Fruit fly (Drosophila melanogaster) whole organism, embryonic: ENCODE measurements around the gene cass.
A peak's percentile ranks its signal among the peaks of the same experiment; 100 is the strongest.

Experiments used
- Ada2b ChIP-seq: fragments of 200-800 bp; sonication (Bioruptor generic); IDR thresholded peaks from 2 replicates; pipeline ENCODE4 v1.3.6; 2022; ENCODE audit warnings: missing biosample characterization, missing genetic modification characterization
- Bgb ChIP-seq: fragments of 200-800 bp; sonication (Bioruptor generic); IDR thresholded peaks from 2 replicates; pipeline ENCODE4 v1.3.6; 2022; ENCODE audit warnings: missing biosample characterization, missing genetic modification characterization; ENCODE audit not compliant: partially characterized antibody
- BtbVII ChIP-seq: fragments of 200-800 bp; sonication (Bioruptor generic); optimal IDR thresholded peaks from 3 replicates; lab custom pipeline; 2017; ENCODE audit warnings: missing biosample characterization, mild to moderate bottlenecking, missing genetic modification characterization
- CG10654 ChIP-seq: fragments of 200-800 bp; sonication (Bioruptor generic); optimal IDR thresholded peaks from 2 replicates; lab custom pipeline; 2016; ENCODE audit warnings: missing biosample characterization, missing genetic modification characterization
- CG11695 ChIP-seq: fragments of 200-800 bp; sonication (Bioruptor generic); IDR thresholded peaks from 3 replicates; pipeline ENCODE4 v1.3.6; 2022; ENCODE audit warnings: missing biosample characterization, missing genetic modification characterization
- CG13424 ChIP-seq: fragments of 200-800 bp; sonication (Bioruptor generic); optimal IDR thresholded peaks from 2 replicates; lab custom pipeline; 2019; ENCODE audit warnings: missing biosample characterization, mild to moderate bottlenecking, missing genetic modification characterization, moderate library complexity
- CG1832 ChIP-seq: fragments of 200-800 bp; sonication (Bioruptor generic); optimal IDR thresholded peaks from 2 replicates; lab custom pipeline; 2017; ENCODE audit warnings: missing biosample characterization, mild to moderate bottlenecking, missing genetic modification characterization, inconsistent platforms
- CG18599 ChIP-seq: fragments of 200-800 bp; sonication (Bioruptor generic); optimal IDR thresholded peaks from 3 replicates; lab custom pipeline; 2017; ENCODE audit warnings: missing biosample characterization, missing genetic modification characterization, mild to moderate bottlenecking, moderate library complexity, missing genetic modification reagents
- CG2199 ChIP-seq: fragments of 200-800 bp; sonication (Bioruptor generic); IDR thresholded peaks from 3 replicates; pipeline ENCODE4 v1.3.6; 2022; ENCODE audit warnings: missing biosample characterization, missing genetic modification characterization
- CG30020 ChIP-seq: fragments of 200-800 bp; optimal IDR thresholded peaks from 2 replicates; lab custom pipeline; 2019; ENCODE audit warnings: missing biosample characterization, mild to moderate bottlenecking, missing genetic modification characterization, moderate library complexity
- CG31224 ChIP-seq: fragments of 200-800 bp; sonication (Bioruptor generic); IDR thresholded peaks from 2 replicates; pipeline ENCODE4 v1.3.6; 2022; ENCODE audit warnings: missing biosample characterization, missing genetic modification characterization
- CG31365 ChIP-seq: fragments of 200-800 bp; sonication (Bioruptor generic); optimal IDR thresholded peaks from 2 replicates; lab custom pipeline; 2018; ENCODE audit warnings: missing biosample characterization, mild to moderate bottlenecking, missing genetic modification characterization
- CG4404 ChIP-seq: fragments of 200-800 bp; sonication (Bioruptor generic); IDR thresholded peaks from 2 replicates; pipeline ENCODE4 v1.3.6; 2022; ENCODE audit warnings: missing biosample characterization, missing genetic modification characterization
- CG4617 ChIP-seq: fragments of 200-800 bp; sonication (Bioruptor generic); optimal IDR thresholded peaks from 3 replicates; lab custom pipeline; 2016; ENCODE audit warnings: missing biosample characterization, missing genetic modification characterization, borderline replicate concordance
- CG6654 ChIP-seq: fragments of 200-800 bp; sonication (Bioruptor generic); optimal IDR thresholded peaks from 2 replicates; lab custom pipeline; 2017; ENCODE audit warnings: missing biosample characterization, mild to moderate bottlenecking, missing genetic modification characterization
- CG7357 ChIP-seq: fragments of 200-800 bp; sonication (Bioruptor generic); IDR thresholded peaks from 3 replicates; pipeline ENCODE4 v1.3.6; 2022; ENCODE audit warnings: missing biosample characterization, missing genetic modification characterization
- CG8089 ChIP-seq: fragments of 200-800 bp; sonication (Bioruptor generic); optimal IDR thresholded peaks from 3 replicates; lab custom pipeline; 2016; ENCODE audit warnings: missing biosample characterization, missing genetic modification characterization
- CG8290 ChIP-seq, 3 experiments: fragments of 200-800 bp; sonication (Bioruptor generic); optimal IDR thresholded peaks; 2 replicates each; lab custom pipeline; 2016 to 2019; ENCODE audit warnings: missing biosample characterization in 3 of 3, missing genetic modification characterization in 3 of 3, mild to moderate bottlenecking in 2 of 3, moderate library complexity in 1 of 3
- CG8765 ChIP-seq: fragments of 200-800 bp; sonication (Bioruptor generic); IDR thresholded peaks from 2 replicates; pipeline ENCODE4 v1.3.6; 2022; ENCODE audit warnings: missing biosample characterization, missing genetic modification characterization
- CTCF ChIP-seq: fragments of 200-800 bp; sonication (Bioruptor generic); optimal IDR thresholded peaks from 2 replicates; lab custom pipeline; 2017; ENCODE audit warnings: missing biosample characterization, mild to moderate bottlenecking, missing genetic modification characterization, moderate library complexity
- CkIIα-i1 ChIP-seq: fragments of 200-800 bp; sonication (Bioruptor generic); IDR thresholded peaks from 2 replicates; pipeline ENCODE4 v1.3.6; 2022; ENCODE audit warnings: missing biosample characterization, missing genetic modification characterization
- Dek ChIP-seq: fragments of 200-800 bp; sonication (Bioruptor generic); optimal IDR thresholded peaks from 3 replicates; lab custom pipeline; 2019; ENCODE audit warnings: missing biosample characterization, mild to moderate bottlenecking, missing genetic modification characterization, moderate library complexity
- Gsc ChIP-seq: fragments of 200-800 bp; sonication (Bioruptor generic); IDR thresholded peaks from 2 replicates; pipeline ENCODE4 v1.3.6; 2022; ENCODE audit warnings: missing biosample characterization, missing genetic modification characterization
- HmgD ChIP-seq: fragments of 200-800 bp; sonication (Bioruptor generic); optimal IDR thresholded peaks from 3 replicates; lab custom pipeline; 2016; ENCODE audit warnings: missing biosample characterization, missing genetic modification characterization
- Kr ChIP-seq: fragments of 200-800 bp; sonication (Bioruptor generic); optimal IDR thresholded peaks from 2 replicates; lab custom pipeline; 2017; ENCODE audit warnings: missing biosample characterization, mild to moderate bottlenecking, missing genetic modification characterization
- Myb ChIP-seq: fragments of 200-800 bp; sonication (Bioruptor generic); optimal IDR thresholded peaks from 2 replicates; lab custom pipeline; 2016; ENCODE audit warnings: missing biosample characterization, missing genetic modification characterization
- NK7.1 ChIP-seq: fragments of 200-800 bp; sonication (Bioruptor generic); optimal IDR thresholded peaks from 3 replicates; lab custom pipeline; 2016; ENCODE audit warnings: missing biosample characterization, missing genetic modification characterization
- Optix ChIP-seq: fragments of 200-800 bp; sonication (Bioruptor generic); IDR thresholded peaks from 3 replicates; pipeline ENCODE4 v1.3.6; 2022; ENCODE audit warnings: missing biosample characterization, missing genetic modification characterization
- Sox100B ChIP-seq: fragments of 200-800 bp; sonication (Bioruptor generic); optimal IDR thresholded peaks from 3 replicates; lab custom pipeline; 2018; ENCODE audit warnings: missing biosample characterization, mild to moderate bottlenecking, missing genetic modification characterization
- ara ChIP-seq: fragments of 200-800 bp; sonication (Bioruptor generic); IDR thresholded peaks from 2 replicates; pipeline ENCODE4 v1.3.6; 2022; ENCODE audit warnings: missing biosample characterization, missing genetic modification characterization
- bab2 ChIP-seq: fragments of 200-800 bp; sonication (Bioruptor generic); optimal IDR thresholded peaks from 2 replicates; lab custom pipeline; 2016; ENCODE audit warnings: missing biosample characterization, missing genetic modification characterization
- br ChIP-seq: fragments of >200 bp; optimal IDR thresholded peaks from 2 replicates; lab custom pipeline; 2017
- cas ChIP-seq: fragments of 200-800 bp; sonication (Bioruptor generic); IDR thresholded peaks from 2 replicates; pipeline ENCODE4 v1.3.6; 2022; ENCODE audit warnings: missing biosample characterization, missing genetic modification characterization
- chm ChIP-seq: fragments of 200-800 bp; sonication (Bioruptor generic); IDR thresholded peaks from 2 replicates; pipeline ENCODE4 v1.3.6; 2022; ENCODE audit warnings: missing biosample characterization, missing genetic modification characterization
- ham ChIP-seq: fragments of 200-800 bp; sonication (Bioruptor generic); IDR thresholded peaks from 2 replicates; pipeline ENCODE4 v1.3.6; 2022; ENCODE audit warnings: missing biosample characterization, missing genetic modification characterization
- hb ChIP-seq: fragments of 200-800 bp; sonication (Bioruptor generic); IDR thresholded peaks from 3 replicates; pipeline ENCODE4 v1.3.6; 2022; ENCODE audit warnings: missing biosample characterization, missing genetic modification characterization; ENCODE audit not compliant: partially characterized antibody
- her ChIP-seq: fragments of 200-800 bp; sonication (Bioruptor generic); optimal IDR thresholded peaks from 2 replicates; lab custom pipeline; 2016; ENCODE audit warnings: missing biosample characterization, missing genetic modification characterization
- inv ChIP-seq: fragments of 200-800 bp; sonication (Bioruptor generic); IDR thresholded peaks from 2 replicates; pipeline ENCODE4 v1.3.6; 2022; ENCODE audit warnings: missing biosample characterization, missing genetic modification characterization; ENCODE audit not compliant: partially characterized antibody
- kah ChIP-seq: fragments of 200-800 bp; sonication (Bioruptor generic); optimal IDR thresholded peaks from 2 replicates; lab custom pipeline; 2018; ENCODE audit warnings: missing biosample characterization, mild to moderate bottlenecking, missing genetic modification characterization
- kni ChIP-seq: fragments of 200-800 bp; sonication (Bioruptor generic); optimal IDR thresholded peaks from 3 replicates; lab custom pipeline; 2017; ENCODE audit warnings: mild to moderate bottlenecking, missing biosample characterization, missing genetic modification reagents, missing genetic modification characterization
- knrl ChIP-seq: fragments of 200-800 bp; sonication (Bioruptor generic); IDR thresholded peaks from 3 replicates; pipeline ENCODE4 v1.3.6; 2022; ENCODE audit warnings: missing biosample characterization, missing genetic modification characterization; ENCODE audit not compliant: partially characterized antibody
- luna ChIP-seq: fragments of 200-800 bp; sonication (Bioruptor generic); optimal IDR thresholded peaks from 2 replicates; lab custom pipeline; 2016; ENCODE audit warnings: missing biosample characterization, missing genetic modification characterization
- otp ChIP-seq: fragments of 200-800 bp; sonication (Bioruptor generic); IDR thresholded peaks from 3 replicates; pipeline ENCODE4, ENCODE4 v1.3.6; 2022; ENCODE audit warnings: missing biosample characterization, missing genetic modification characterization
- pb ChIP-seq: fragments of 200-800 bp; sonication (Bioruptor generic); optimal IDR thresholded peaks from 3 replicates; lab custom pipeline; 2016; ENCODE audit warnings: missing biosample characterization, missing genetic modification characterization
- sd ChIP-seq: fragments of 200-800 bp; sonication (Bioruptor generic); optimal IDR thresholded peaks from 3 replicates; lab custom pipeline; 2018; ENCODE audit warnings: missing biosample characterization, mild to moderate bottlenecking, missing genetic modification characterization, moderate library complexity
- sim ChIP-seq: fragments of 200-800 bp; sonication (Bioruptor generic); IDR thresholded peaks from 2 replicates; pipeline ENCODE4 v1.3.6; 2022; ENCODE audit warnings: missing biosample characterization, missing genetic modification characterization
- stc ChIP-seq: fragments of 200-800 bp; sonication (Bioruptor generic); IDR thresholded peaks from 2 replicates; pipeline ENCODE4 v1.3.6; 2022; ENCODE audit warnings: missing biosample characterization, missing genetic modification characterization
- sug ChIP-seq: fragments of 200-800 bp; optimal IDR thresholded peaks from 2 replicates; lab custom pipeline; 2019; ENCODE audit warnings: missing biosample characterization, mild to moderate bottlenecking, missing genetic modification characterization, moderate library complexity
- tio ChIP-seq: fragments of 200-800 bp; sonication (Bioruptor generic); optimal IDR thresholded peaks from 2 replicates; lab custom pipeline; 2017; ENCODE audit warnings: missing biosample characterization, missing genetic modification characterization, inconsistent platforms
- trem ChIP-seq: fragments of 200-800 bp; optimal IDR thresholded peaks from 3 replicates; lab custom pipeline; 2019; ENCODE audit warnings: missing biosample characterization, mild to moderate bottlenecking, missing genetic modification characterization, moderate library complexity
- trh ChIP-seq: fragments of 200-800 bp; sonication (Bioruptor generic); optimal IDR thresholded peaks from 2 replicates; lab custom pipeline; 2016; ENCODE audit warnings: missing biosample characterization, missing genetic modification characterization
- usp ChIP-seq: fragments of >200 bp; optimal IDR thresholded peaks from 2 replicates; lab custom pipeline; 2017; ENCODE audit warnings: missing biosample characterization, missing genetic modification characterization
- zf30C ChIP-seq: fragments of 200-800 bp; sonication (Bioruptor generic); optimal IDR thresholded peaks from 3 replicates; lab custom pipeline; 2018; ENCODE audit warnings: missing biosample characterization, mild to moderate bottlenecking, missing genetic modification characterization

Gene cass

dm6 chr2L:17470630-17471029, 7.1 kb downstream of the cass start (continued):
- no peak for TF ChIP-seq chm
- TF ChIP-seq BtbVII (GFP tag; lab: Kevin White, UChicago) = peak; percentile 78
- no peak for TF ChIP-seq Optix (GFP tag; lab: Robert Waterston, UW)
- TF ChIP-seq ara (GFP tag; lab: Robert Waterston, UW) = no peak
- TF ChIP-seq sim (GFP tag; lab: Robert Waterston, UW) = no peak
- no peak for TF ChIP-seq CG2199 (GFP tag; lab: Robert Waterston, UW)
- no peak for TF ChIP-seq CG31224 (GFP tag; lab: Robert Waterston, UW)
- no peak for TF ChIP-seq CG4617 (GFP tag; lab: Kevin White, UChicago)
- no peak for TF ChIP-seq CG13424 (tag; lab: Kevin White, UChicago)
- peak; percentile 49 for TF ChIP-seq her (GFP tag; lab: Kevin White, UChicago)
- 0 out of 3 replicates have a peak, but pooled peaks have one; percentile 44 for TF ChIP-seq CG11695 (GFP tag; lab: Robert Waterston, UW)
- no peak for TF ChIP-seq CG8089 (GFP tag; lab: Kevin White, UChicago)
- TF ChIP-seq knrl (GFP tag; lab: Robert Waterston, UW) = no peak
- TF ChIP-seq ham (GFP tag; lab: Robert Waterston, UW) = no peak
- TF ChIP-seq CG1832 = no peak
- TF ChIP-seq sug (tag; lab: Kevin White, UChicago) = peak; percentile 66
- TF ChIP-seq bab2 (GFP tag; lab: Kevin White, UChicago) = peak; percentile 52
- TF ChIP-seq CG8765 (GFP tag; lab: Robert Waterston, UW) = no peak
- no peak for TF ChIP-seq CG30020 (tag; lab: Kevin White, UChicago)
- TF ChIP-seq CG4404 (GFP tag; lab: Robert Waterston, UW) = no peak
- no peak for TF ChIP-seq otp
- TF ChIP-seq NK7.1 = peak; percentile 61
- TF ChIP-seq sd (tag; lab: Kevin White, UChicago) = peak; percentile 59
- TF ChIP-seq pb (GFP tag; lab: Kevin White, UChicago) = no peak
- no peak for TF ChIP-seq trem (tag; lab: Kevin White, UChicago)
- TF ChIP-seq zf30C = no peak
- TF ChIP-seq luna = peak; percentile 80
- TF ChIP-seq CG8290 (GFP tag; optimal IDR thresholded peaks at IDR 0.05; lab: Kevin White, UChicago) = no peak
- TF ChIP-seq CG8290 (tag; optimal IDR thresholded peaks at IDR 0.05; lab: Kevin White, UChicago) = peak in 1 of 2 experiments; percentile 95
- TF ChIP-seq usp = no peak
- TF ChIP-seq stc (GFP tag; lab: Robert Waterston, UW) = no peak
- no peak for TF ChIP-seq CG7357
- no peak for TF ChIP-seq Ada2b (GFP tag; lab: Robert Waterston, UW)
- TF ChIP-seq kni (GFP tag; lab: Kevin White, UChicago) = no peak
- TF ChIP-seq kah (GFP tag; lab: Kevin White, UChicago) = no peak
- no peak for TF ChIP-seq inv (GFP tag; lab: Robert Waterston, UW)
- no peak for TF ChIP-seq CkIIα-i1 (GFP tag; lab: Robert Waterston, UW)
- TF ChIP-seq Bgb = no peak
- TF ChIP-seq br (lab: Kevin White, UChicago) = no peak
- TF ChIP-seq Kr (GFP tag; lab: Kevin White, UChicago) = no peak
- TF ChIP-seq Dek = peak; percentile 69
- TF ChIP-seq CG31365 (tag; lab: Kevin White, UChicago) = peak; percentile 37
- no peak for TF ChIP-seq trh (GFP tag; lab: Kevin White, UChicago)
- no peak for TF ChIP-seq HmgD (GFP tag; lab: Kevin White, UChicago)
- TF ChIP-seq CG18599 (GFP tag; lab: Kevin White, UChicago) = peak; percentile 92
- no peak for TF ChIP-seq CTCF (GFP tag; lab: Kevin White, UChicago)
- peak; percentile 35 for TF ChIP-seq Myb (GFP tag; lab: Kevin White, UChicago)
- TF ChIP-seq cas = no peak
- TF ChIP-seq CG6654 (GFP tag; lab: Kevin White, UChicago) = no peak
- TF ChIP-seq CG10654 (GFP tag; lab: Kevin White, UChicago) = no peak
- no peak for TF ChIP-seq Gsc (GFP tag; lab: Robert Waterston, UW)
- no peak for TF ChIP-seq hb (GFP tag; lab: Robert Waterston, UW)
- no peak for TF ChIP-seq tio (GFP tag; lab: Kevin White, UChicago)
- no peak for TF ChIP-seq Sox100B
